Worm (Caenorhabditis elegans): ENCODE data around the gene pkc-2.

The pkc-2 gene

ce11 chrX:9411675-9412074, 47.1 kb downstream of the pkc-2 start (continued):
- TF ChIP-seq mep-1 (tag; optimal IDR thresholded peaks at IDR 0.05): no peak
- TF ChIP-seq elt-2 (tag; optimal IDR thresholded peaks at IDR 0.05): no peak
- TF ChIP-seq fos-1 (tag; optimal IDR thresholded peaks at IDR 0.05): no peak
- no peak for TF ChIP-seq nhr-237 (tag; optimal IDR thresholded peaks at IDR 0.05)
- TF ChIP-seq C04F5.9 (tag; optimal IDR thresholded peaks at IDR 0.05): no peak
- no peak for TF ChIP-seq lin-35 (GFP tag; optimal IDR thresholded peaks at IDR 0.05)

ce11 chrX:9417326-9417725, 52.7 kb downstream of the pkc-2 start:
- no peak for TF ChIP-seq nhr-11 (tag; optimal IDR thresholded peaks at IDR 0.05)
- TF ChIP-seq alr-1 (tag; optimal IDR thresholded peaks at IDR 0.05; ENCODE audit: borderline replicate concordance): no peak
- no peak for TF ChIP-seq hlh-17 (GFP tag; optimal IDR thresholded peaks at IDR 0.05; ENCODE audit: borderline replicate concordance)
- TF ChIP-seq blmp-1 (tag; optimal IDR thresholded peaks at IDR 0.05): no peak
- TF ChIP-seq hpl-2 (GFP tag; optimal IDR thresholded peaks at IDR 0.05): no peak
- no peak for TF ChIP-seq zip-4 (GFP tag; optimal IDR thresholded peaks at IDR 0.05)
- TF ChIP-seq lin-39 (tag; optimal IDR thresholded peaks at IDR 0.05): no peak
- no peak for TF ChIP-seq lin-13 (GFP tag; optimal IDR thresholded peaks at IDR 0.05)
- no peak for TF ChIP-seq jun-1 (tag; optimal IDR thresholded peaks at IDR 0.05)
- TF ChIP-seq ets-5 (GFP tag; IDR thresholded peaks at IDR 0.05): no peak
- no peak for TF ChIP-seq grh-1 (GFP tag; IDR thresholded peaks at IDR 0.05)
- TF ChIP-seq nhr-28 (tag; optimal IDR thresholded peaks at IDR 0.05): no peak
- no peak for TF ChIP-seq nhr-84 (tag; optimal IDR thresholded peaks at IDR 0.05)

ce11 chrX:9417948-9418347, 53.3 kb downstream of the pkc-2 start:
- no peak for TF ChIP-seq mdl-1 (tag; optimal IDR thresholded peaks at IDR 0.05)
- TF ChIP-seq fkh-4 (tag; optimal IDR thresholded peaks at IDR 0.05; ENCODE audit: borderline replicate concordance): no peak
- no peak for TF ChIP-seq efl-1 (optimal IDR thresholded peaks at IDR 0.05)
- TF ChIP-seq efl-1 (GFP tag; optimal IDR thresholded peaks at IDR 0.05 in 1 of 2): peak in 1 of 2 experiments; percentile 90
- no peak for TF ChIP-seq aly-2 (tag; optimal IDR thresholded peaks at IDR 0.05)
- TF ChIP-seq sox-4 (tag; optimal IDR thresholded peaks at IDR 0.05): no peak

- peak; percentile 8 for TF ChIP-seq nhr-71 (tag; optimal IDR thresholded peaks at IDR 0.05)
- TF ChIP-seq elt-2 (tag; optimal IDR thresholded peaks at IDR 0.05): peak; percentile 89
- TF ChIP-seq zip-4 (GFP tag; optimal IDR thresholded peaks at IDR 0.05): no peak
- TF ChIP-seq lin-14 (GFP tag; optimal IDR thresholded peaks at IDR 0.05): peak; percentile 7
- TF ChIP-seq zag-1 (tag; optimal IDR thresholded peaks at IDR 0.05): no peak
- peak; percentile 58 for TF ChIP-seq nhr-20 (tag; optimal IDR thresholded peaks at IDR 0.05)
- peak in 1 of 2 experiments; percentile 29 for TF ChIP-seq lin-35 (GFP tag; optimal IDR thresholded peaks at IDR 0.05)
- no peak for TF ChIP-seq unc-62 (GFP tag; optimal IDR thresholded peaks at IDR 0.05)
These were observed 63.4 kb downstream of the pkc-2 start, which contains the start of gene B0272.4 for ce11 chrX:9428059-9428458. B0272.4 (plus strand) TSS chrX:9428431.

- TF ChIP-seq lin-14 (GFP tag; optimal IDR thresholded peaks at IDR 0.05) (peak; percentile 83), ceh-82 (tag; optimal IDR thresholded peaks at IDR 0.05) (peak in 1 of 3 experiments; percentile 29), nhr-85 (tag) (peak; percentile 85), lin-39 (tag; optimal IDR thresholded peaks at IDR 0.05) (no peak), lin-35 (GFP tag; optimal IDR thresholded peaks at IDR 0.05) (peak in 1 of 2 experiments; percentile 68), nhr-47 (tag; optimal IDR thresholded peaks at IDR 0.05) (peak; percentile 20), zip-4 (GFP tag; optimal IDR thresholded peaks at IDR 0.05) (no peak), swsn-7 (tag; optimal IDR thresholded peaks at IDR 0.05) (peak; percentile 38), lin-15B (tag; optimal IDR thresholded peaks at IDR 0.05) (no peak), skn-1 (tag; optimal IDR thresholded peaks at IDR 0.05) (peak; percentile 25), elt-2 (tag; optimal IDR thresholded peaks at IDR 0.05) (peak; percentile 81), elt-3 (tag; optimal IDR thresholded peaks at IDR 0.05) (peak in 5 of 6 experiments; percentile 4 to 54 (median 16)), alr-1 (tag; optimal IDR thresholded peaks at IDR 0.05; ENCODE audit: borderline replicate concordance) (no peak), nhr-90 (tag; optimal IDR thresholded peaks at IDR 0.05; ENCODE audit: poor library complexity) (peak; percentile 51), ztf-4 (tag; optimal IDR thresholded peaks at IDR 0.05) (peak; percentile 44), tlp-1 (tag; optimal IDR thresholded peaks at IDR 0.05) (no peak), xbp-1 (tag; optimal IDR thresholded peaks at IDR 0.05) (peak; percentile 36), blmp-1 (tag; optimal IDR thresholded peaks at IDR 0.05) (peak; percentile 63), snu-23 (GFP tag; optimal IDR thresholded peaks at IDR 0.05) (peak; percentile 80), fos-1 (tag; optimal IDR thresholded peaks at IDR 0.05) (no peak), dpl-1 (GFP tag; optimal IDR thresholded peaks at IDR 0.05) (peak in 1 of 3 experiments; percentile 20), nhr-20 (tag; optimal IDR thresholded peaks at IDR 0.05) (peak; percentile 95), mdl-1 (tag; optimal IDR thresholded peaks at IDR 0.05) (peak in 1 of 2 experiments; percentile 59), rnt-1 (tag; optimal IDR thresholded peaks at IDR 0.05) (peak; percentile 57)
These were observed 66.4 kb downstream of the pkc-2 start, which contains the start of gene B0272.3 for ce11 chrX:9431002-9431482. B0272.3 (plus strand) TSS chrX:9431432.
